Fruit fly (Drosophila melanogaster): ENCODE data around the gene CG7029.

Gene CG7029

dm6 chr3R:22807132-22807531, 56.4 kb downstream of the CG7029 start:
- TF ChIP-seq CG17801 (GFP tag; optimal IDR thresholded peaks at IDR 0.05; ENCODE audit: partially characterized antibody): no peak

dm6 chr3R:22810277-22810676, 59.6 kb downstream of the CG7029 start:
- no peak for TF ChIP-seq CG17801 (GFP tag; optimal IDR thresholded peaks at IDR 0.05; ENCODE audit: partially characterized antibody)

dm6 chr3R:22816078-22816436, 65.4 kb downstream of the CG7029 start, which contains the start of gene CG13840:
CG13840 (minus strand) TSS chr3R:22816178.
- no peak for TF ChIP-seq CG17801 (GFP tag; optimal IDR thresholded peaks at IDR 0.05; ENCODE audit: partially characterized antibody)

dm6 chr3R:22816437-22817173, 65.9 kb downstream of the CG7029 start:
- peak; percentile 94 for TF ChIP-seq CG17801 (GFP tag; optimal IDR thresholded peaks at IDR 0.05; ENCODE audit: partially characterized antibody)

- no peak for TF ChIP-seq CG17801 (GFP tag; optimal IDR thresholded peaks at IDR 0.05; ENCODE audit: partially characterized antibody)
These were observed 72.0 kb downstream of the CG7029 start for dm6 chr3R:22822729-22823128.

dm6 chr3R:22833416-22833815, 82.7 kb downstream of the CG7029 start:
- no peak for TF ChIP-seq CG17801 (GFP tag; optimal IDR thresholded peaks at IDR 0.05; ENCODE audit: partially characterized antibody)

dm6 chr3R:22839257-22839656, 88.6 kb downstream of the CG7029 start:
- TF ChIP-seq CG17801 (GFP tag; optimal IDR thresholded peaks at IDR 0.05; ENCODE audit: partially characterized antibody): no peak
